Worm (Caenorhabditis elegans): ENCODE measurements around the gene F22B7.3.

F22B7.3 gene

DNA sequence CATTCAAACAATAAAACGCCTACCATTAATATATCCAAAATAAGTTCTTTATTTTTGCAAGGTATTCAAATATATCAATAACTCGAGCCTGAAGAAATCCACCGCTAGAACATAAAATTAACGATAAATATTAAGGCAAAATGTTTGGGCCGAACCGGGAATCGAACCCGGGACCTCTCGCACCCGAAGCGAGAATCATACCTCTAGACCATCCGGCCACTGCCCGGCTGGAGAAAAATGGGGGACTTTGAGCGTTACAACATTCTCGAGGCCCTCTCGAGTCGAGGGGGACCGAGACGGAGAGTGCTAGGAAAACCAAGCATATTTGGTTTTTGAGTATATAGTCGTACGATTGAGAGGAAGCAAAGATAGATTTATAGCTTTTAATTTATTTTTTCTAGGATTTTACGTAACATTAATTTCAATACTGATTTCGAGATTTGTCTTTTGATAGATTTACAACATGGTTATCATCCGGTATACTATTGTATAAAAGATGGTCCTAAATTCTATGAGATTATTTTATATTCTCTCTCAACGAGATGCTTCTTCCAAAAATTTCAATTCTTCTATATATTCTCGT, 1.6 kb downstream of the F22B7.3 start, which contains the start of gene flp-23 (continued):
- no peak for TF ChIP-seq nfya-2 (GFP tag; IDR thresholded peaks at IDR 0.05)
- 0 out of 2 replicates have a peak, but pooled peaks have one; percentile 15 for TF ChIP-seq attf-3 (GFP tag; conservative IDR thresholded peaks at IDR 0.05)
- TF ChIP-seq lsl-1 (GFP tag; optimal IDR thresholded peaks at IDR 0.05) = no peak
- no peak for TF ChIP-seq T26A5.8 (tag; optimal IDR thresholded peaks at IDR 0.05)
- no peak for TF ChIP-seq F33H1.4 (GFP tag; IDR thresholded peaks at IDR 0.05)
- TF ChIP-seq K11D2.4 (GFP tag; IDR thresholded peaks at IDR 0.05) = no peak
- no peak for TF ChIP-seq C06A6.2 (GFP tag; conservative IDR thresholded peaks at IDR 0.05)
- no peak for TF ChIP-seq dpl-1 (GFP tag; optimal IDR thresholded peaks at IDR 0.05)
- peak in 1 of 2 experiments; percentile 54 for TF ChIP-seq rec-8 (tag; optimal IDR thresholded peaks at IDR 0.05)
- TF ChIP-seq hlh-26 (GFP tag; conservative IDR thresholded peaks at IDR 0.05) = no peak
- peak; percentile 72 for TF ChIP-seq nhr-90 (tag; optimal IDR thresholded peaks at IDR 0.05)
- no peak for TF ChIP-seq Y56A3A.18 (GFP tag; IDR thresholded peaks at IDR 0.05)
- TF ChIP-seq Y95B8A.8 (GFP tag; IDR thresholded peaks at IDR 0.05) = no peak
- TF ChIP-seq aptf-2 (GFP tag; conservative IDR thresholded peaks at IDR 0.05) = no peak
- no peak for TF ChIP-seq nhr-120 (GFP tag; IDR thresholded peaks at IDR 0.05)
- no peak for TF ChIP-seq madf-8 (GFP tag; conservative IDR thresholded peaks at IDR 0.05)
- TF ChIP-seq fkh-3 (tag; optimal IDR thresholded peaks at IDR 0.05) = no peak
- TF ChIP-seq zfh-2 (GFP tag; conservative IDR thresholded peaks at IDR 0.05) = no peak
- TF ChIP-seq B0261.1 (tag; optimal IDR thresholded peaks at IDR 0.05) = peak; percentile 76
- peak; percentile 50; the same call in 1 of the 2 replicates for TF ChIP-seq D2030.7 (GFP tag; IDR thresholded peaks at IDR 0.05)
- 0 out of 2 replicates have a peak, but pooled peaks have one; percentile 40 for TF ChIP-seq nfyb-1 (GFP tag; IDR thresholded peaks at IDR 0.05)
- no peak for TF ChIP-seq cebp-1 (GFP tag; IDR thresholded peaks at IDR 0.05)
- TF ChIP-seq cebp-1 (tag; optimal IDR thresholded peaks at IDR 0.05) = no peak
- TF ChIP-seq attf-5 (GFP tag; optimal IDR thresholded peaks at IDR 0.05) = no peak
- no peak for TF ChIP-seq mes-4 (tag; optimal IDR thresholded peaks at IDR 0.05)

DNA sequence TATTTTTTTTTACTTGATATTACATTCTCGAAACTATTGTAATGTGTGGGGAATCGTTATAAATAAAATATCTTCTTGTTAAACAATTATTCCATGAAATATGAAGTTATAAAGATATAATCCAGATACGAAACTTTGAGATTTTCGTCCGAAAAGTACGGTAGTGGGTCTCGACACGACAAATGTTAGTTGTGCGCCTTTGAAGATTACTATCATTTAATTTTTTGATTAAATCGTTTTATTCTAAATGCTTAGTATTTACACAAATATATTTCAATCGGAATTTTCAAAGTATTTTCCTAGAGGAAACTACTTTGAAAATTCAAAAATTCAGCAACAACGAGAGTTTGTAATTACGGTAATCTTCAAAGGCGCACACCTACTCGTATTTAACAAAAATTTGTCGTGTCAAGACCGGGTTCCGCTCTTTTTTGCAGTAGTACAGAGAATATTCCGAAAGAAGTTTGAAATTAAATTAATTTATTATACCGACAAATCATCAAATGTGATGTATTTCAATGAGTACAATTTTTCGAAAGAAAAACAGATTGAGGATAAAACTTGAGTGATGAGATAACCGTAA, 3.5 kb downstream of the F22B7.3 start:
- TF ChIP-seq F57A8.1 (GFP tag; optimal IDR thresholded peaks at IDR 0.05) = no peak
- no peak for TF ChIP-seq T07F8.4 (tag; optimal IDR thresholded peaks at IDR 0.05)
- 0 out of 2 replicates have a peak, but pooled peaks have one; percentile 24 for TF ChIP-seq Y56A3A.18 (GFP tag; IDR thresholded peaks at IDR 0.05)
- TF ChIP-seq ama-1 (optimal IDR thresholded peaks at IDR 0.05) = peak; percentile 86
- TF ChIP-seq ama-1 (GFP tag; optimal IDR thresholded peaks at IDR 0.05) = no peak
- TF ChIP-seq repo-1 (tag; optimal IDR thresholded peaks at IDR 0.05) = peak; percentile 64

DNA sequence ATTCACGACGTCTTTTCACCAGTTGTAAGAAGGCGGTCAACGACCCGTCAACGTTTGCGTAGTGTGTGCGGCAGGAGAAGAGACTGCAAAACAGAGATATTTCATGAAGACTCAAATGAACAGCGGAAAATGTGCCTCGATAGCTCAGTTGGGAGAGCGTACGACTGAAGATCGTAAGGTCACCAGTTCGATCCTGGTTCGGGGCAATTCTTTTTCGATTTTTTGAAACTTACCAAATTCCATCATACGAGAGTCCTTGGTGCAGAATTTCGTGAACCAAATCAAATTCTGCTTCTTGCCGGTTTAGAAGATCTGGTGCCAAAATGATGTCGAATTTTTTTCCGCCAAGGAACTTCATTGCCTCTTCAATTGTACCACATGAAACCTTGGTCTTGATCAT, 4.2 kb downstream of the F22B7.3 start:
- TF ChIP-seq F10E7.11 (tag; optimal IDR thresholded peaks at IDR 0.05) = no peak
- TF ChIP-seq bed-1 (GFP tag; IDR thresholded peaks at IDR 0.05) = no peak
- no peak for TF ChIP-seq nhr-179 (tag; optimal IDR thresholded peaks at IDR 0.05)
- TF ChIP-seq lin-54 (GFP tag; optimal IDR thresholded peaks at IDR 0.05) = peak; percentile 49
- TF ChIP-seq ceh-27 (GFP tag; optimal IDR thresholded peaks at IDR 0.05) = peak; percentile 42
- TF ChIP-seq mcd-1 (GFP tag; IDR thresholded peaks at IDR 0.05) = peak; percentile 56
- no peak for TF ChIP-seq F37B4.10 (GFP tag; IDR thresholded peaks at IDR 0.05)
- no peak for TF ChIP-seq Y67H2A.10 (GFP tag; conservative IDR thresholded peaks at IDR 0.05)
- no peak for TF ChIP-seq ceh-100 (GFP tag; IDR thresholded peaks at IDR 0.05)
- TF ChIP-seq lsy-27 (tag; optimal IDR thresholded peaks at IDR 0.05; ENCODE audit: borderline replicate concordance, insufficient read depth) = no peak
- TF ChIP-seq cebp-1 (GFP tag; IDR thresholded peaks at IDR 0.05) = no peak
- peak; percentile 29 for TF ChIP-seq cebp-1 (tag; optimal IDR thresholded peaks at IDR 0.05)
- peak; percentile 54; the same call in 1 of the 2 replicates for TF ChIP-seq pbrm-1 (GFP tag; IDR thresholded peaks at IDR 0.05)
- peak; percentile 62 for TF ChIP-seq chd-7 (tag; optimal IDR thresholded peaks at IDR 0.05)
- TF ChIP-seq die-1 (tag; optimal IDR thresholded peaks at IDR 0.05) = peak; percentile 65
- TF ChIP-seq F55B11.4 (tag; optimal IDR thresholded peaks at IDR 0.05; ENCODE audit: borderline replicate concordance, insufficient read depth) = no peak
- no peak for TF ChIP-seq ceh-40 (GFP tag; IDR thresholded peaks at IDR 0.05)
- TF ChIP-seq akir-1 (GFP tag; optimal IDR thresholded peaks at IDR 0.05) = no peak
- no peak for TF ChIP-seq dpl-1 (GFP tag; optimal IDR thresholded peaks at IDR 0.05)

Data from whole organism, young adult.